Fruit fly (Drosophila melanogaster) whole organism: Measurements from ENCODE around the gene Takl2.

Source experiments
- CG8478 ChIP-seq: fragments of >200 bp; optimal IDR thresholded peaks from 2 replicates; lab custom pipeline; 2018; ENCODE audit warnings: inconsistent platforms
- EcR ChIP-seq, 2 experiments: fragments of >200 bp; optimal IDR thresholded peaks; 2 replicates each; lab custom pipeline; 2017; ENCODE audit warnings: missing biosample characterization in 2 of 2, missing genetic modification characterization in 2 of 2, missing genetic modification reagents in 2 of 2
- pan ChIP-seq: fragments of >200 bp; optimal IDR thresholded peaks from 2 replicates; lab custom pipeline; 2017
- usp ChIP-seq: fragments of >200 bp; optimal IDR thresholded peaks from 2 replicates; lab custom pipeline; 2017; ENCODE audit warnings: missing biosample characterization, missing genetic modification characterization, mixed read lengths

DNA sequence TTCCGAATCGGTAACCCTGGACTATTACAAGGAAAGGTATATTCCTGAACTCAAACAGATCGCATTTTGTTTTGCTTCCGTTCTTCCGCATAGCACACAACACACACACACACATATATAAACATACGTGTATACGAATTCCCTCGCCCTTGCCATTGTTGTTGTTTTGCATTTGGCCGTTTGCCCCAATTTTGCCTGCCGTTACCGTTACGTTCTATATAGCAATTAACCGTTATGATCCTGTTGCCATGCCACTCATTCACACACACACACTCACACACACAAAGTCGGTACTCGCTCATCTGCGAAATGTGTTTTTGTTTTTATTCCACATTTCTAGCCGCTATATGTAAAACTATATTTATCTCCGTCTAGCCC, 6.2 kb downstream of the Takl2 start:
- TF ChIP-seq usp (no peak), EcR (GFP tag; optimal IDR thresholded peaks at IDR 0.05; lab: Kevin White, UChicago) (no peak), pan (lab: Kevin White, UChicago) (no peak), CG8478 (lab: Kevin White, UChicago) (no peak)
